Worm (Caenorhabditis elegans) whole organism, L4 larva: ENCODE measurements around the gene F08F8.9.

Experiments used
- F10B5.3 ChIP-seq: sonication (generic microtip); optimal IDR thresholded peaks from 2 replicates; lab custom pipeline; 2016; ENCODE audit warnings: mild to moderate bottlenecking, missing genetic modification characterization, missing compliant biosample characterization
- F26F4.8 ChIP-seq: fragments of 200-800 bp; sonication (Bioruptor generic); conservative IDR thresholded peaks from 2 replicates; pipeline ENCODE4 v1.3.6; 2022; ENCODE audit warnings: missing genetic modification characterization, missing compliant biosample characterization
- R02D3.7 ChIP-seq: fragments of 150-350 bp; sonication (generic microtip); optimal IDR thresholded peaks from 3 replicates; lab custom pipeline; 2014; ENCODE audit warnings: missing biosample characterization, missing genetic modification characterization
- T20F7.1 ChIP-seq: fragments of 200-800 bp; sonication (Bioruptor generic); optimal IDR thresholded peaks from 2 replicates; lab custom pipeline; 2018; ENCODE audit warnings: mild to moderate bottlenecking, missing genetic modification characterization, missing compliant biosample characterization
- Y48G9A.11 ChIP-seq: fragments of 200-800 bp; sonication (Bioruptor generic); IDR thresholded peaks from 2 replicates; pipeline ENCODE4 v1.3.6; 2022; ENCODE audit warnings: missing genetic modification reagents, missing genetic modification characterization, missing compliant biosample characterization
- Y5F2A.4 ChIP-seq: fragments of 200-800 bp; sonication (Bioruptor generic); optimal IDR thresholded peaks from 2 replicates; lab custom pipeline; 2018; ENCODE audit warnings: mild to moderate bottlenecking, missing genetic modification characterization, missing compliant biosample characterization
- Y75B8A.6 ChIP-seq: fragments of 200-800 bp; sonication (Bioruptor generic); IDR thresholded peaks from 2 replicates; pipeline ENCODE4 v1.3.6; 2022; ENCODE audit warnings: missing genetic modification reagents, missing genetic modification characterization, missing compliant biosample characterization
- ZK337.2 ChIP-seq: fragments of 200-800 bp; sonication (Bioruptor generic); IDR thresholded peaks from 2 replicates; pipeline ENCODE4 v1.3.6; 2022; ENCODE audit warnings: missing genetic modification reagents, missing genetic modification characterization, missing compliant biosample characterization
- aha-1 ChIP-seq: fragments of 150-350 bp; peaks from one replicate; lab custom pipeline; 2014; ENCODE audit warnings: missing biosample characterization, missing genetic modification characterization
- aly-2 ChIP-seq: sonication (generic microtip); optimal IDR thresholded peaks from 2 replicates; lab custom pipeline; 2018; ENCODE audit warnings: missing biosample characterization, missing genetic modification characterization
- attf-4 ChIP-seq: sonication (generic microtip); optimal IDR thresholded peaks from 3 replicates; lab custom pipeline; 2017; ENCODE audit warnings: missing biosample characterization, missing genetic modification characterization
- ceh-20 ChIP-seq: fragments of 200-800 bp; sonication (Bioruptor generic); IDR thresholded peaks from 2 replicates; pipeline ENCODE4 v1.3.6; 2022; ENCODE audit warnings: missing genetic modification reagents, missing genetic modification characterization, missing compliant biosample characterization
- ceh-82 ChIP-seq: sonication (generic microtip); optimal IDR thresholded peaks from 2 replicates; lab custom pipeline; 2017; ENCODE audit warnings: missing biosample characterization, missing genetic modification characterization
- ces-1 ChIP-seq: fragments of 150-350 bp; sonication (generic microtip); optimal IDR thresholded peaks from 4 replicates; lab custom pipeline; 2014; ENCODE audit warnings: missing biosample characterization, missing genetic modification reagents, missing genetic modification characterization
- cey-2 ChIP-seq: sonication (generic microtip); optimal IDR thresholded peaks from 3 replicates; lab custom pipeline; 2017; ENCODE audit warnings: missing genetic modification characterization, mild to moderate bottlenecking, missing compliant biosample characterization, antibody characterized with exemption, borderline replicate concordance; ENCODE audit not compliant: insufficient read depth
- daf-12 ChIP-seq: fragments of 150-350 bp; optimal IDR thresholded peaks from 2 replicates; lab custom pipeline; 2014; ENCODE audit warnings: missing biosample characterization, missing genetic modification reagents, missing genetic modification characterization
- daf-16 ChIP-seq, 3 experiments: sonication (generic microtip); optimal IDR thresholded peaks; 2 replicates each; lab custom pipeline; 2016 to 2017; ENCODE audit warnings: missing genetic modification characterization in 3 of 3, missing genetic modification reagents in 3 of 3, mild to moderate bottlenecking in 2 of 3, missing compliant biosample characterization in 2 of 3, missing biosample characterization in 1 of 3, moderate library complexity in 1 of 3
- daf-8 ChIP-seq: fragments of 200-800 bp; sonication (Bioruptor generic); IDR thresholded peaks from 2 replicates; pipeline ENCODE4 v1.3.6; 2022; ENCODE audit warnings: missing genetic modification characterization, missing compliant biosample characterization
- dmd-6 ChIP-seq: fragments of 200-800 bp; sonication (Bioruptor generic); IDR thresholded peaks from 2 replicates; pipeline ENCODE4 v1.3.6; 2022; ENCODE audit warnings: missing genetic modification reagents, missing genetic modification characterization, missing compliant biosample characterization
- duxl-1 ChIP-seq: sonication (generic microtip); optimal IDR thresholded peaks from 2 replicates; lab custom pipeline; 2016; ENCODE audit warnings: mild to moderate bottlenecking, missing genetic modification characterization, moderate library complexity, missing compliant biosample characterization; ENCODE audit not compliant: poor library complexity
- dve-1 ChIP-seq: sonication (generic microtip); optimal IDR thresholded peaks from 2 replicates; lab custom pipeline; 2017; ENCODE audit warnings: antibody characterized with exemption, mild to moderate bottlenecking, missing genetic modification characterization, missing compliant biosample characterization; ENCODE audit not compliant: insufficient read depth
- egl-27 ChIP-seq: sonication (generic microtip); optimal IDR thresholded peaks from 3 replicates; lab custom pipeline; 2017; ENCODE audit warnings: missing biosample characterization, missing genetic modification reagents, missing genetic modification characterization
- fkh-10 ChIP-seq: fragments of 150-350 bp; optimal IDR thresholded peaks from 2 replicates; lab custom pipeline; 2014; ENCODE audit warnings: missing biosample characterization, missing genetic modification reagents, missing genetic modification characterization
- fos-1 ChIP-seq: fragments of 150-350 bp; optimal IDR thresholded peaks from 2 replicates; lab custom pipeline; 2014; ENCODE audit warnings: missing biosample characterization, missing genetic modification characterization
- hlh-11 ChIP-seq: fragments of 200-800 bp; sonication (Bioruptor generic); optimal IDR thresholded peaks from 2 replicates; lab custom pipeline; 2018; ENCODE audit warnings: mild to moderate bottlenecking, missing genetic modification characterization, missing compliant biosample characterization
- hmg-1.1 ChIP-seq: fragments of 200-800 bp; sonication (Bioruptor generic); IDR thresholded peaks from 2 replicates; pipeline ENCODE4 v1.3.6; 2022; ENCODE audit warnings: missing genetic modification reagents, missing genetic modification characterization, missing compliant biosample characterization
- lin-15B ChIP-seq: fragments of 150-350 bp; sonication (generic microtip); optimal IDR thresholded peaks from 3 replicates; lab custom pipeline; 2014; ENCODE audit warnings: missing biosample characterization, missing genetic modification characterization
- lin-29 ChIP-seq: fragments of 200-800 bp; sonication (Bioruptor generic); IDR thresholded peaks from 2 replicates; pipeline ENCODE4 v1.3.6; 2022; ENCODE audit warnings: missing genetic modification reagents, missing genetic modification characterization, missing compliant biosample characterization
- lin-39 ChIP-seq: fragments of 150-350 bp; optimal IDR thresholded peaks from 2 replicates; lab custom pipeline; 2014; ENCODE audit warnings: missing biosample characterization, missing genetic modification reagents, missing genetic modification characterization
- lsy-2 ChIP-seq, 2 experiments: fragments of 150-350 bp in 1 of 2; sonication (generic microtip) in 1 of 2; optimal IDR thresholded peaks; 2 replicates each; lab custom pipeline; 2014 to 2017; ENCODE audit warnings: missing biosample characterization in 2 of 2, missing genetic modification characterization in 2 of 2
- madf-5 ChIP-seq, 2 experiments: fragments of 200-800 bp; sonication (Bioruptor generic); IDR thresholded peaks; 2 replicates each; pipeline ENCODE4 v1.3.6; 2022; ENCODE audit warnings: missing compliant biosample characterization in 2 of 2, missing genetic modification characterization in 2 of 2
- madf-9 ChIP-seq: fragments of 200-800 bp; sonication (Bioruptor generic); conservative IDR thresholded peaks from 2 replicates; pipeline ENCODE4 v1.3.6; 2022; ENCODE audit warnings: missing genetic modification reagents, missing genetic modification characterization, missing compliant biosample characterization
- mdt-29 ChIP-seq: fragments of 200-800 bp; sonication (Bioruptor generic); IDR thresholded peaks from 2 replicates; pipeline ENCODE4 v1.3.6; 2022; ENCODE audit warnings: missing genetic modification reagents, missing genetic modification characterization, missing compliant biosample characterization
- mes-2 ChIP-seq: sonication (generic microtip); optimal IDR thresholded peaks from 2 replicates; lab custom pipeline; 2016; ENCODE audit warnings: missing genotype, mild to moderate bottlenecking, missing genetic modification characterization, missing compliant biosample characterization; ENCODE audit not compliant: poor library complexity, severe bottlenecking
- mxl-3 ChIP-seq: fragments of 200-800 bp; sonication (Bioruptor generic); optimal IDR thresholded peaks from 2 replicates; lab custom pipeline; 2018; ENCODE audit warnings: mild to moderate bottlenecking, missing genetic modification characterization, missing compliant biosample characterization
- nhr-10 ChIP-seq: fragments of 150-350 bp; optimal IDR thresholded peaks from 2 replicates; lab custom pipeline; 2014; ENCODE audit warnings: missing biosample characterization, missing genetic modification characterization
- nhr-111 ChIP-seq: fragments of 200-800 bp; sonication (Bioruptor generic); optimal IDR thresholded peaks from 2 replicates; lab custom pipeline; 2018; ENCODE audit warnings: mild to moderate bottlenecking, missing genetic modification characterization, missing compliant biosample characterization
- nhr-25 ChIP-seq: sonication (generic microtip); optimal IDR thresholded peaks from 2 replicates; lab custom pipeline; 2017; ENCODE audit warnings: missing genetic modification characterization, mild to moderate bottlenecking, missing compliant biosample characterization, antibody characterized with exemption, moderate library complexity, borderline replicate concordance; ENCODE audit not compliant: insufficient read depth
- nhr-42 ChIP-seq: fragments of 200-800 bp; sonication (Bioruptor generic); IDR thresholded peaks from 2 replicates; pipeline ENCODE4 v1.3.6; 2022; ENCODE audit warnings: missing genetic modification characterization, missing compliant biosample characterization
- nhr-48 ChIP-seq: sonication (generic microtip); optimal IDR thresholded peaks from 2 replicates; lab custom pipeline; 2016; ENCODE audit warnings: mild to moderate bottlenecking, missing genetic modification characterization, missing compliant biosample characterization
- php-3 ChIP-seq: fragments of 200-800 bp; sonication (Bioruptor generic); IDR thresholded peaks from 2 replicates; pipeline ENCODE4 v1.3.6; 2022; ENCODE audit warnings: missing genetic modification reagents, missing genetic modification characterization, missing compliant biosample characterization
- pqm-1 ChIP-seq: sonication (generic microtip); optimal IDR thresholded peaks from 2 replicates; lab custom pipeline; 2017; ENCODE audit warnings: missing biosample characterization, missing genetic modification characterization
- rbr-2 ChIP-seq: sonication (generic microtip); optimal IDR thresholded peaks from 2 replicates; lab custom pipeline; 2016; ENCODE audit warnings: missing genotype, missing genetic modification characterization, missing compliant biosample characterization
- skn-1 ChIP-seq: fragments of 150-350 bp; optimal IDR thresholded peaks from 2 replicates; lab custom pipeline; 2014; ENCODE audit warnings: missing biosample characterization, missing genetic modification characterization
- snpc-1.2 ChIP-seq: fragments of 200-800 bp; sonication (Bioruptor generic); IDR thresholded peaks from 2 replicates; pipeline ENCODE4 v1.3.6; 2022; ENCODE audit warnings: missing genetic modification reagents, missing genetic modification characterization, missing compliant biosample characterization
- tra-1 ChIP-seq: fragments of 200-800 bp; sonication (Bioruptor generic); IDR thresholded peaks from 2 replicates; pipeline ENCODE4 v1.3.6; 2022; ENCODE audit warnings: missing genetic modification reagents, missing genetic modification characterization, missing compliant biosample characterization
- unc-62 ChIP-seq, 3 experiments: fragments of 150-350 bp in 1 of 3; sonication (generic microtip); optimal IDR thresholded peaks in 2 of 3; peaks in 1 of 3; 1 replicate in 1 of 3; 2 replicates in 2 of 3; lab custom pipeline; 2014 to 2017; ENCODE audit warnings: missing biosample characterization in 3 of 3, missing genetic modification characterization in 3 of 3, missing genetic modification reagents in 3 of 3, missing genotype in 1 of 3
- vab-7 ChIP-seq: fragments of 200-800 bp; sonication (Bioruptor generic); IDR thresholded peaks from 2 replicates; pipeline ENCODE4 v1.3.6; 2022; ENCODE audit warnings: missing genetic modification reagents, missing genetic modification characterization, missing compliant biosample characterization
- zip-11 ChIP-seq: fragments of 200-800 bp; sonication (Bioruptor generic); IDR thresholded peaks from 2 replicates; pipeline ENCODE4 v1.3.6; 2022; ENCODE audit warnings: missing genetic modification characterization, missing compliant biosample characterization
- ztf-7 ChIP-seq: fragments of 150-350 bp; optimal IDR thresholded peaks from 2 replicates; lab custom pipeline; 2014; ENCODE audit warnings: missing biosample characterization, missing genetic modification characterization

The F08F8.9 gene

DNA sequence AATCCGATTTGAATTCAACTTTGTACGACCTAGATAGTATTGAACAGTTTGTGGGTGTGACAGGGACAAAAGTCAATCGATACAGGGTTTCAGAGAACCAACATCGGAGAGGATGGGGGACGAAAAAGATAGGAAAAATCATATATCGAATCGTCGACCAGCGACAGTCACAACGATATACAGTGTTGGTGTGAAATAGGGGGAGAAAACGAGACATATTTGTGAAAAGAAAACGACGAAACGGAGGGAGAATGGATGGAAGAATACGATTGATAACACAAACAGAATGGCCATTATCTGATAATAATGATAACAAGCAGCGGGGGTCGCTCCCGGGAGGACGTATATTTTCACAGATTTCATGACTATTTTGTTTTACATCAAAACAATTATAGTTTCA lies 21.7 kb upstream of the F08F8.9 start (continued):
- TF ChIP-seq F26F4.8 (GFP tag; lab: Robert Waterston, UW) (no peak), php-3 (peak; percentile 22; the same call in 1 of the 2 replicates), ceh-20 (no peak), T20F7.1 (GFP tag; lab: Kevin White, UChicago) (no peak), snpc-1.2 (GFP tag; lab: Robert Waterston, UW) (no peak), Y5F2A.4 (GFP tag; lab: Kevin White, UChicago) (no peak), ceh-82 (tag; lab: Kevin White, UChicago) (no peak), F10B5.3 (tag; lab: Kevin White, UChicago) (no peak), lsy-2 (tag; optimal IDR thresholded peaks at IDR 0.05; lab: Kevin White, UChicago) (no peak), duxl-1 (tag; lab: Kevin White, UChicago) (no peak), ces-1 (GFP tag; lab: Kevin White, UChicago) (no peak), nhr-111 (GFP tag; lab: Kevin White, UChicago) (no peak), attf-4 (tag; lab: Kevin White, UChicago) (no peak), rbr-2 (no peak), daf-8 (GFP tag; lab: Robert Waterston, UW) (no peak), lin-39 (tag; lab: Kevin White, UChicago) (no peak), R02D3.7 (no peak), madf-9 (GFP tag; lab: Robert Waterston, UW) (no peak), skn-1 (no peak), madf-5 (GFP tag; IDR thresholded peaks at IDR 0.05; lab: Robert Waterston, UW) (no peak), pqm-1 (peak; percentile 80), mdt-29 (GFP tag; lab: Robert Waterston, UW) (no peak), aly-2 (no peak), daf-16 (GFP tag; optimal IDR thresholded peaks at IDR 0.05; lab: Kevin White, UChicago) (no peak), daf-16 (tag; optimal IDR thresholded peaks at IDR 0.05; lab: Kevin White, UChicago) (peak; percentile 71), cey-2 (tag; lab: Kevin White, UChicago) (no peak), nhr-10 (tag; lab: Kevin White, UChicago) (no peak), unc-62 (GFP tag; optimal IDR thresholded peaks at IDR 0.05 in 1 of 2; lab: Kevin White, UChicago) (peak in 1 of 2 experiments; percentile 96), unc-62 (tag; optimal IDR thresholded peaks at IDR 0.05; lab: Kevin White, UChicago) (no peak), lin-15B (tag; lab: Kevin White, UChicago) (no peak), vab-7 (GFP tag; lab: Robert Waterston, UW) (0 out of 2 replicates have a peak, but pooled peaks have one; percentile 20), hlh-11 (peak; percentile 76), ZK337.2 (no peak), dve-1 (tag; lab: Kevin White, UChicago) (peak; percentile 35), egl-27 (tag; lab: Kevin White, UChicago) (no peak), daf-12 (tag; lab: Kevin White, UChicago) (no peak), Y48G9A.11 (GFP tag; lab: Robert Waterston, UW) (no peak), aha-1 (no peak), lin-29 (GFP tag; lab: Robert Waterston, UW) (no peak), nhr-48 (tag; lab: Kevin White, UChicago) (peak; percentile 21), fkh-10 (GFP tag; lab: Kevin White, UChicago) (no peak), mes-2 (tag; lab: Kevin White, UChicago) (peak; percentile 27), ztf-7 (peak; percentile 26), dmd-6 (peak; percentile 36; the same call in 1 of the 2 replicates), Y75B8A.6 (GFP tag; lab: Robert Waterston, UW) (no peak), fos-1 (no peak), hmg-1.1 (GFP tag; lab: Robert Waterston, UW) (no peak), zip-11 (GFP tag; lab: Robert Waterston, UW) (no peak), tra-1 (GFP tag; lab: Robert Waterston, UW) (no peak), mxl-3 (GFP tag; lab: Kevin White, UChicago) (peak; percentile 71), nhr-25 (tag; lab: Kevin White, UChicago) (no peak), nhr-42 (GFP tag; lab: Robert Waterston, UW) (no peak)
